4 fruit fly cellular contexts compared by ENCODE assay signal in the genomic region with DNA sequence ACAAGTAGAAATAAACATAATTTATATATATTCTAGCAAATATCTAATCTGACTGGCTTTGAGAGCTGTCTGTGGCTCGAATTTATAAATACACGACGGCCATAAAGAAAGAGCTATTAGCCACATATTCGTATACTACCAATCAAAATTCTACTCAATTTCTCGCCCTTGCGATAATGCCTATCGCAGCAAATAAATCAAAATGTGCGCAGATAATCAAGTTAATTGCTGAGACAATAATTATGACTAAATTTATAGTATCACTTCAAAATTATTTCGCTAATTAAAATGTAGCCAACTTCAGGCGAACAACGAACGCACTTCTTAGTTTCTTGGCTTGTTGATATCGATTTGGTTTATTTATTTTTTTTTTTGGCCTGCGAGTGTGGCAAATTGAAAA.
TF ChIP-seq lines count a peak whose summit lies in the region.

No protein-coding gene starts in this region.

- TF ChIP-seq CTCF in whole organism, embryonic (GFP tag; optimal IDR thresholded peaks at IDR 0.05; lab: Kevin White, UChicago) = no peak

TF ChIP-seq in whole organism, adult, 20 proteins besides CTCF, POLR2A, EP300 and RAD21:
- TF ChIP-seq bab1 (GFP tag; optimal IDR thresholded peaks at IDR 0.05; lab: Kevin White, UChicago) (no peak), CG7101 (tag; optimal IDR thresholded peaks at IDR 0.05; lab: Kevin White, UChicago) (no peak), toe (GFP tag; optimal IDR thresholded peaks at IDR 0.05; lab: Kevin White, UChicago) (no peak), CG11617 (GFP tag; optimal IDR thresholded peaks at IDR 0.05; lab: Kevin White, UChicago) (no peak), CG7045 (GFP tag; optimal IDR thresholded peaks at IDR 0.05; lab: Kevin White, UChicago) (no peak), CG5204 (GFP tag; optimal IDR thresholded peaks at IDR 0.05; lab: Kevin White, UChicago) (no peak), Hr96 (GFP tag; optimal IDR thresholded peaks at IDR 0.05; lab: Kevin White, UChicago) (no peak), ovo (GFP tag; optimal IDR thresholded peaks at IDR 0.05; lab: Kevin White, UChicago) (no peak), cic (GFP tag; optimal IDR thresholded peaks at IDR 0.05; lab: Kevin White, UChicago) (peak; percentile 40), CG1620 (GFP tag; optimal IDR thresholded peaks at IDR 0.05; lab: Kevin White, UChicago) (no peak), CG12768 (GFP tag; optimal IDR thresholded peaks at IDR 0.05; lab: Kevin White, UChicago) (no peak), kay (GFP tag; lab: Kevin White, UChicago; ENCODE audit: borderline replicate concordance) (peak; percentile 82), Clk (GFP tag; optimal IDR thresholded peaks at IDR 0.05; lab: Kevin White, UChicago) (no peak), CG33017 (tag; optimal IDR thresholded peaks at IDR 0.05; lab: Kevin White, UChicago) (no peak), Mnt (GFP tag; optimal IDR thresholded peaks at IDR 0.05; lab: Kevin White, UChicago) (no peak), Crg-1 (GFP tag; optimal IDR thresholded peaks at IDR 0.05; lab: Kevin White, UChicago) (no peak), pad (GFP tag; optimal IDR thresholded peaks at IDR 0.05; lab: Kevin White, UChicago) (no peak), tj (GFP tag; optimal IDR thresholded peaks at IDR 0.05; lab: Kevin White, UChicago) (peak; percentile 42), CG14711 (tag; optimal IDR thresholded peaks at IDR 0.05; lab: Kevin White, UChicago) (no peak), cnc (optimal IDR thresholded peaks at IDR 0.05; lab: Kevin White, UChicago) (no peak)

TF ChIP-seq in whole organism, embryonic, 481 proteins besides CTCF, POLR2A, EP300 and RAD21 (continues in another document):
- TF ChIP-seq CG3281 (GFP tag; optimal IDR thresholded peaks at IDR 0.05; lab: Kevin White, UChicago) (no peak), fd96Cb (tag; optimal IDR thresholded peaks at IDR 0.05; lab: Kevin White, UChicago) (no peak), sug (tag; optimal IDR thresholded peaks at IDR 0.05; lab: Kevin White, UChicago) (peak; percentile 56), emc (GFP tag; optimal IDR thresholded peaks at IDR 0.05; lab: Kevin White, UChicago) (no peak), grau (tag; optimal IDR thresholded peaks at IDR 0.05; lab: Kevin White, UChicago) (no peak), fru (optimal IDR thresholded peaks at IDR 0.05; lab: Kevin White, UChicago) (no peak), z (GFP tag; IDR thresholded peaks at IDR 0.05; lab: Robert Waterston, UW) (no peak), Dfd (GFP tag; optimal IDR thresholded peaks at IDR 0.05; lab: Kevin White, UChicago) (no peak), CG2678 (tag; optimal IDR thresholded peaks at IDR 0.05; lab: Kevin White, UChicago) (peak; percentile 10), Bdp1 (GFP tag; optimal IDR thresholded peaks at IDR 0.05; lab: Kevin White, UChicago) (no peak), C15 (GFP tag; IDR thresholded peaks at IDR 0.05; lab: Robert Waterston, UW) (no peak), CG18764 (GFP tag; optimal IDR thresholded peaks at IDR 0.05; lab: Kevin White, UChicago) (no peak), sim (GFP tag; IDR thresholded peaks at IDR 0.05; lab: Robert Waterston, UW) (no peak), unc-4 (GFP tag; IDR thresholded peaks at IDR 0.05; lab: Robert Waterston, UW; ENCODE audit: partially characterized antibody) (no peak), so (GFP tag; IDR thresholded peaks at IDR 0.05; lab: Robert Waterston, UW) (no peak), CG10959 (GFP tag; IDR thresholded peaks at IDR 0.05; lab: Robert Waterston, UW) (no peak), lilli (GFP tag; optimal IDR thresholded peaks at IDR 0.05; lab: Kevin White, UChicago) (no peak), GATAe (GFP tag; conservative IDR thresholded peaks at IDR 0.05; lab: Robert Waterston, UW) (0 out of 2 replicates have a peak, but pooled peaks have one; percentile 16), Nf-YC (tag; optimal IDR thresholded peaks at IDR 0.05; lab: Kevin White, UChicago) (no peak), slbo (GFP tag; IDR thresholded peaks at IDR 0.05; lab: Robert Waterston, UW) (no peak), corto (GFP tag; optimal IDR thresholded peaks at IDR 0.05; lab: Kevin White, UChicago) (peak; percentile 23), CG9932 (GFP tag; IDR thresholded peaks at IDR 0.05; lab: Robert Waterston, UW) (no peak), seq (GFP tag; IDR thresholded peaks at IDR 0.05; lab: Robert Waterston, UW) (no peak), CG10462 (GFP tag; optimal IDR thresholded peaks at IDR 0.05; lab: Kevin White, UChicago) (no peak)

TF ChIP-seq in whole organism, prepupa, 60 proteins besides CTCF, POLR2A, EP300 and RAD21:
- TF ChIP-seq vri (GFP tag; optimal IDR thresholded peaks at IDR 0.05; lab: Kevin White, UChicago) (peak; percentile 68), CG6808 (GFP tag; optimal IDR thresholded peaks at IDR 0.05; lab: Kevin White, UChicago) (no peak), CG10631 (GFP tag; optimal IDR thresholded peaks at IDR 0.05; lab: Kevin White, UChicago) (no peak)
TF ChIP-seq in whole organism, prepupa: peak in this region for 1.

TF ChIP-seq in whole organism, wandering third instar larva, 38 proteins besides CTCF, POLR2A, EP300 and RAD21:
- TF ChIP-seq Hnf4 (GFP tag; optimal IDR thresholded peaks at IDR 0.05; lab: Kevin White, UChicago) (no peak), Jra (GFP tag; optimal IDR thresholded peaks at IDR 0.05; lab: Kevin White, UChicago) (no peak), sv (GFP tag; optimal IDR thresholded peaks at IDR 0.05; lab: Kevin White, UChicago) (no peak), br (GFP tag; optimal IDR thresholded peaks at IDR 0.05; lab: Kevin White, UChicago) (no peak), HLH106 (tag; optimal IDR thresholded peaks at IDR 0.05; lab: Kevin White, UChicago) (no peak), Hr83 (GFP tag; optimal IDR thresholded peaks at IDR 0.05; lab: Kevin White, UChicago; ENCODE audit: poor library complexity, severe bottlenecking) (no peak), ey (GFP tag; optimal IDR thresholded peaks at IDR 0.05; lab: Kevin White, UChicago) (no peak), Vsx2 (GFP tag; optimal IDR thresholded peaks at IDR 0.05; lab: Kevin White, UChicago; ENCODE audit: partially characterized antibody) (peak; percentile 57), Rel (GFP tag; optimal IDR thresholded peaks at IDR 0.05; lab: Kevin White, UChicago) (peak; percentile 24), Rel (tag; optimal IDR thresholded peaks at IDR 0.05; lab: Kevin White, UChicago) (no peak), usp (GFP tag; optimal IDR thresholded peaks at IDR 0.05; lab: Kevin White, UChicago) (no peak), sage (GFP tag; optimal IDR thresholded peaks at IDR 0.05; lab: Kevin White, UChicago) (no peak), h (GFP tag; optimal IDR thresholded peaks at IDR 0.05; lab: Kevin White, UChicago) (peak; percentile 52), Abd-B (GFP tag; optimal IDR thresholded peaks at IDR 0.05; lab: Kevin White, UChicago) (no peak), pan (optimal IDR thresholded peaks at IDR 0.05; lab: Kevin White, UChicago) (no peak), fru (GFP tag; optimal IDR thresholded peaks at IDR 0.05; lab: Kevin White, UChicago) (no peak), OdsH (GFP tag; optimal IDR thresholded peaks at IDR 0.05; lab: Kevin White, UChicago) (no peak), Sp1 (GFP tag; optimal IDR thresholded peaks at IDR 0.05; lab: Kevin White, UChicago) (peak; percentile 26), tai (GFP tag; optimal IDR thresholded peaks at IDR 0.05; lab: Kevin White, UChicago) (no peak), N (GFP tag; optimal IDR thresholded peaks at IDR 0.05; lab: Kevin White, UChicago) (no peak), Dfd (GFP tag; optimal IDR thresholded peaks at IDR 0.05; lab: Kevin White, UChicago) (no peak), CrebA (GFP tag; optimal IDR thresholded peaks at IDR 0.05; lab: Kevin White, UChicago; ENCODE audit: borderline replicate concordance) (peak; percentile 69), CG9705 (GFP tag; optimal IDR thresholded peaks at IDR 0.05; lab: Kevin White, UChicago) (no peak), jim (GFP tag; optimal IDR thresholded peaks at IDR 0.05; lab: Kevin White, UChicago) (no peak), Hr78 (GFP tag; optimal IDR thresholded peaks at IDR 0.05; lab: Kevin White, UChicago) (no peak), dl (GFP tag; optimal IDR thresholded peaks at IDR 0.05; lab: Kevin White, UChicago; ENCODE audit: insufficient read depth in 1 of 2, partially characterized antibody in 2 of 2) (no peak), woc (GFP tag; optimal IDR thresholded peaks at IDR 0.05; lab: Kevin White, UChicago) (no peak), Dif (GFP tag; optimal IDR thresholded peaks at IDR 0.05; lab: Kevin White, UChicago; ENCODE audit: partially characterized antibody) (no peak), Myc (optimal IDR thresholded peaks at IDR 0.05; lab: Kevin White, UChicago) (no peak), dsf (GFP tag; optimal IDR thresholded peaks at IDR 0.05; lab: Kevin White, UChicago; ENCODE audit: borderline replicate concordance) (no peak)
TF ChIP-seq in whole organism, wandering third instar larva: peak in this region for 5.
